Fruit fly (Drosophila melanogaster) whole organism, embryonic: ENCODE data around the gene LManV.

Experiments used
- Bteb2 ChIP-seq: fragments of 200-800 bp; sonication (Bioruptor generic); optimal IDR thresholded peaks from 2 replicates; lab custom pipeline; 2016; ENCODE audit warnings: missing biosample characterization, missing genetic modification characterization
- CG11456 ChIP-seq: fragments of 200-800 bp; sonication (Bioruptor generic); IDR thresholded peaks from 3 replicates; pipeline ENCODE4 v1.3.6; 2022; ENCODE audit warnings: missing biosample characterization, missing genetic modification characterization
- CG12659 ChIP-seq: fragments of 200-800 bp; sonication (Bioruptor generic); optimal IDR thresholded peaks from 3 replicates; lab custom pipeline; 2017; ENCODE audit warnings: mild to moderate bottlenecking, missing biosample characterization, missing genetic modification reagents, missing genetic modification characterization
- CG15011 ChIP-seq: fragments of 200-800 bp; sonication (Bioruptor generic); optimal IDR thresholded peaks from 3 replicates; lab custom pipeline; 2018; ENCODE audit warnings: missing biosample characterization, mild to moderate bottlenecking, missing genetic modification characterization
- CG15073 ChIP-seq: fragments of 200-800 bp; sonication (Bioruptor generic); optimal IDR thresholded peaks from 2 replicates; lab custom pipeline; 2016; ENCODE audit warnings: missing biosample characterization, missing genetic modification characterization
- CG1603 ChIP-seq: fragments of 200-800 bp; sonication (Bioruptor generic); optimal IDR thresholded peaks from 2 replicates; lab custom pipeline; 2019; ENCODE audit warnings: missing biosample characterization, mild to moderate bottlenecking, missing genetic modification characterization, moderate library complexity
- CG18619 ChIP-seq: fragments of 200-800 bp; sonication (Bioruptor generic); optimal IDR thresholded peaks from 3 replicates; lab custom pipeline; 2017; ENCODE audit warnings: missing biosample characterization, mild to moderate bottlenecking, missing genetic modification characterization
- CG30403 ChIP-seq: fragments of 200-800 bp; sonication (Bioruptor generic); optimal IDR thresholded peaks from 3 replicates; lab custom pipeline; 2016; ENCODE audit warnings: missing biosample characterization, missing genetic modification characterization
- CG3065 ChIP-seq: fragments of 200-800 bp; sonication (Bioruptor generic); optimal IDR thresholded peaks from 2 replicates; lab custom pipeline; 2016; ENCODE audit warnings: missing biosample characterization, missing genetic modification characterization
- CG3163 ChIP-seq: fragments of 200-800 bp; sonication (Bioruptor generic); optimal IDR thresholded peaks from 3 replicates; lab custom pipeline; 2016; ENCODE audit warnings: missing biosample characterization, missing genetic modification characterization
- CG32772 ChIP-seq: fragments of 200-800 bp; sonication (Bioruptor generic); IDR thresholded peaks from 2 replicates; pipeline ENCODE4 v1.3.6; 2022; ENCODE audit warnings: missing biosample characterization, missing genetic modification characterization
- CG4617 ChIP-seq: fragments of 200-800 bp; sonication (Bioruptor generic); optimal IDR thresholded peaks from 3 replicates; lab custom pipeline; 2016; ENCODE audit warnings: missing biosample characterization, missing genetic modification characterization, borderline replicate concordance
- CG6683 ChIP-seq: fragments of 200-800 bp; sonication (Bioruptor generic); optimal IDR thresholded peaks from 2 replicates; lab custom pipeline; 2017; ENCODE audit warnings: missing biosample characterization, mild to moderate bottlenecking, missing genetic modification characterization, missing genetic modification reagents
- CG7271 ChIP-seq: fragments of 200-800 bp; sonication (Bioruptor generic); optimal IDR thresholded peaks from 2 replicates; lab custom pipeline; 2018; ENCODE audit warnings: missing biosample characterization, mild to moderate bottlenecking, missing genetic modification characterization, moderate library complexity
- CG7963 ChIP-seq: fragments of 200-800 bp; sonication (Bioruptor generic); IDR thresholded peaks from 3 replicates; pipeline ENCODE4 v1.3.6; 2022; ENCODE audit warnings: missing biosample characterization, missing genetic modification characterization; ENCODE audit not compliant: partially characterized antibody
- CG9727 ChIP-seq: fragments of 200-800 bp; sonication (Bioruptor generic); optimal IDR thresholded peaks from 3 replicates; lab custom pipeline; 2017; ENCODE audit warnings: missing biosample characterization, mild to moderate bottlenecking, missing genetic modification characterization
- CoRest ChIP-seq: fragments of 200-800 bp; sonication (Bioruptor generic); optimal IDR thresholded peaks from 3 replicates; lab custom pipeline; 2018; ENCODE audit warnings: missing biosample characterization, mild to moderate bottlenecking, missing genetic modification characterization, moderate library complexity
- D ChIP-seq, 2 experiments: fragments of 200-800 bp in 1 of 2; fragments of >200 bp in 1 of 2; sonication (Bioruptor generic) in 1 of 2; optimal IDR thresholded peaks; 2 replicates in 1 of 2; 3 replicates in 1 of 2; lab custom pipeline; 2017; ENCODE audit warnings: mild to moderate bottlenecking in 1 of 2, missing biosample characterization in 1 of 2, missing genetic modification characterization in 1 of 2, missing genetic modification reagents in 1 of 2
- Deaf1 ChIP-seq: fragments of 200-800 bp; optimal IDR thresholded peaks from 3 replicates; lab custom pipeline; 2019; ENCODE audit warnings: missing biosample characterization, mild to moderate bottlenecking, missing genetic modification characterization, moderate library complexity
- E2f1 ChIP-seq: fragments of 200-800 bp; sonication (Bioruptor generic); IDR thresholded peaks from 2 replicates; pipeline ENCODE4 v1.3.6; 2022; ENCODE audit warnings: missing biosample characterization, missing genetic modification characterization
- Ets65A ChIP-seq: fragments of 200-800 bp; sonication (Bioruptor generic); peaks from one replicate; lab custom pipeline; 2016; ENCODE audit warnings: missing biosample characterization, missing genetic modification characterization
- Fer2 ChIP-seq: fragments of 200-800 bp; sonication (Bioruptor generic); optimal IDR thresholded peaks from 2 replicates; lab custom pipeline; 2018; ENCODE audit warnings: missing biosample characterization, mild to moderate bottlenecking, missing genetic modification characterization, moderate library complexity
- H15 ChIP-seq: fragments of 200-800 bp; sonication (Bioruptor generic); IDR thresholded peaks from 3 replicates; pipeline ENCODE4 v1.3.6; 2022; ENCODE audit warnings: missing biosample characterization, missing genetic modification characterization
- HmgZ ChIP-seq: fragments of 200-800 bp; sonication (Bioruptor generic); optimal IDR thresholded peaks from 2 replicates; lab custom pipeline; 2018; ENCODE audit warnings: missing biosample characterization, mild to moderate bottlenecking, missing genetic modification characterization
- Nf-YB ChIP-seq: fragments of 200-800 bp; sonication (Bioruptor generic); optimal IDR thresholded peaks from 3 replicates; lab custom pipeline; 2019; ENCODE audit warnings: missing biosample characterization, mild to moderate bottlenecking, missing genetic modification characterization, moderate library complexity
- Nf-YC ChIP-seq: fragments of 200-800 bp; optimal IDR thresholded peaks from 3 replicates; lab custom pipeline; 2019; ENCODE audit warnings: missing biosample characterization, mild to moderate bottlenecking, missing genetic modification characterization, moderate library complexity
- Oli ChIP-seq: fragments of 200-800 bp; sonication (Bioruptor generic); optimal IDR thresholded peaks from 2 replicates; lab custom pipeline; 2018; ENCODE audit warnings: missing biosample characterization, mild to moderate bottlenecking, missing genetic modification characterization, moderate library complexity
- Sox100B ChIP-seq: fragments of 200-800 bp; sonication (Bioruptor generic); optimal IDR thresholded peaks from 3 replicates; lab custom pipeline; 2018; ENCODE audit warnings: missing biosample characterization, mild to moderate bottlenecking, missing genetic modification characterization
- Stat92E ChIP-seq, 3 experiments: fragments of >200 bp in 2 of 3; fragments of 200-800 bp in 1 of 3; sonication (Bioruptor generic) in 1 of 3; optimal IDR thresholded peaks; 2 replicates each; lab custom pipeline; 2017 to 2019; ENCODE audit warnings: missing biosample characterization in 3 of 3, missing genetic modification characterization in 3 of 3, mild to moderate bottlenecking in 1 of 3, moderate library complexity in 1 of 3
- Xrp1 ChIP-seq: fragments of 200-800 bp; sonication (Bioruptor generic); IDR thresholded peaks from 2 replicates; pipeline ENCODE4 v1.3.6; 2022; ENCODE audit warnings: missing biosample characterization, missing genetic modification characterization
- ac ChIP-seq: fragments of 200-800 bp; sonication (Bioruptor generic); optimal IDR thresholded peaks from 3 replicates; lab custom pipeline; 2017; ENCODE audit warnings: missing biosample characterization, mild to moderate bottlenecking, missing genetic modification characterization
- bcd ChIP-seq: fragments of 200-800 bp; sonication (Bioruptor generic); optimal IDR thresholded peaks from 2 replicates; lab custom pipeline; 2017; ENCODE audit warnings: missing biosample characterization, mild to moderate bottlenecking, missing genetic modification characterization
- crol ChIP-seq: fragments of 200-800 bp; sonication (Bioruptor generic); IDR thresholded peaks from 2 replicates; pipeline ENCODE4 v1.3.6; 2022; ENCODE audit warnings: missing biosample characterization, missing genetic modification characterization
- dmrt11E ChIP-seq: fragments of 200-800 bp; sonication (Bioruptor generic); optimal IDR thresholded peaks from 3 replicates; lab custom pipeline; 2018; ENCODE audit warnings: missing biosample characterization, mild to moderate bottlenecking, missing genetic modification characterization, moderate library complexity
- ftz-f1 ChIP-seq: fragments of 200-800 bp; sonication (Bioruptor generic); optimal IDR thresholded peaks from 2 replicates; lab custom pipeline; 2016; ENCODE audit warnings: missing biosample characterization, missing genetic modification characterization
- gcm ChIP-seq: fragments of 200-800 bp; sonication (Bioruptor generic); optimal IDR thresholded peaks from 2 replicates; lab custom pipeline; 2019; ENCODE audit warnings: missing biosample characterization, mild to moderate bottlenecking, missing genetic modification characterization, moderate library complexity
- ind ChIP-seq: fragments of 200-800 bp; sonication (Bioruptor generic); optimal IDR thresholded peaks from 3 replicates; lab custom pipeline; 2016; ENCODE audit warnings: missing biosample characterization, missing genetic modification characterization
- jing ChIP-seq: fragments of 200-800 bp; sonication (Bioruptor generic); optimal IDR thresholded peaks from 2 replicates; lab custom pipeline; 2018; ENCODE audit warnings: missing biosample characterization, mild to moderate bottlenecking, missing genetic modification characterization
- knrl ChIP-seq: fragments of 200-800 bp; sonication (Bioruptor generic); IDR thresholded peaks from 3 replicates; pipeline ENCODE4 v1.3.6; 2022; ENCODE audit warnings: missing biosample characterization, missing genetic modification characterization; ENCODE audit not compliant: partially characterized antibody
- mld ChIP-seq: fragments of 200-800 bp; sonication (Bioruptor generic); IDR thresholded peaks from 3 replicates; pipeline ENCODE4 v1.3.6; 2022; ENCODE audit warnings: missing biosample characterization, missing genetic modification characterization; ENCODE audit not compliant: partially characterized antibody
- peb ChIP-seq: fragments of 200-800 bp; sonication (Bioruptor generic); IDR thresholded peaks from 2 replicates; pipeline ENCODE4 v1.3.6; 2022; ENCODE audit warnings: missing biosample characterization, missing genetic modification characterization
- pita ChIP-seq: fragments of 200-800 bp; sonication (Bioruptor generic); optimal IDR thresholded peaks from 2 replicates; lab custom pipeline; 2017; ENCODE audit warnings: missing biosample characterization, mild to moderate bottlenecking, missing genetic modification characterization
- pum ChIP-seq: fragments of 200-800 bp; sonication (Bioruptor generic); optimal IDR thresholded peaks from 2 replicates; lab custom pipeline; 2016; ENCODE audit warnings: missing biosample characterization, missing genetic modification characterization
- rib ChIP-seq: fragments of 200-800 bp; sonication (Bioruptor generic); IDR thresholded peaks from 2 replicates; pipeline ENCODE4 v1.3.6; 2022; ENCODE audit warnings: missing biosample characterization, missing genetic modification characterization
- sisA ChIP-seq: fragments of 200-800 bp; sonication (Bioruptor generic); IDR thresholded peaks from 2 replicates; pipeline ENCODE4 v1.3.6; 2022; ENCODE audit warnings: missing biosample characterization, missing genetic modification characterization
- tna ChIP-seq: fragments of 200-800 bp; sonication (Bioruptor generic); IDR thresholded peaks from 2 replicates; pipeline ENCODE4 v1.3.6; 2022; ENCODE audit warnings: missing biosample characterization, missing genetic modification characterization; ENCODE audit not compliant: partially characterized antibody
- trh ChIP-seq: fragments of 200-800 bp; sonication (Bioruptor generic); optimal IDR thresholded peaks from 2 replicates; lab custom pipeline; 2016; ENCODE audit warnings: missing biosample characterization, missing genetic modification characterization
- zen ChIP-seq: fragments of 200-800 bp; sonication (Bioruptor generic); optimal IDR thresholded peaks from 3 replicates; lab custom pipeline; 2018; ENCODE audit warnings: missing biosample characterization, mild to moderate bottlenecking, missing genetic modification characterization, moderate library complexity
- zf30C ChIP-seq: fragments of 200-800 bp; sonication (Bioruptor generic); optimal IDR thresholded peaks from 3 replicates; lab custom pipeline; 2018; ENCODE audit warnings: missing biosample characterization, mild to moderate bottlenecking, missing genetic modification characterization

Gene LManV

DNA sequence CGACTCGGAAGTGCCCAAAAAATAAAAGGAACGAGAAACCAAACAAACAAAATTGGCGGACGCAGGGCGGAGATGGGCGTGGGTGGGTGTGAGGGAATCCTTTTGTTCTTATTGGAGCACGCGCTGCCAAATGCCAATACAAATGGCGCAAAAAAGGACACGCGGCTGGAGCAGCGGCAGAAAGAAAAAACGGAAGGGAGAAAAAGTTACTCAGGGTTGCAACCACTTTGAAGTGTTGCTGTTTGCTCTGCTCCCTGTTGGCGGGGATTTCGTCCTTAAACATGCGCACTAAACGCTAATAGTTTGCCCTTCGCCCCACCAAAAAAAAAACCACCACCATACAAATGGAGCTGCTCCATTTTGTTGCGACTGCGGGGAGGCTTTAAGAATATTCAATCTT is 28.6 kb downstream of the LManV start (continued):
- TF ChIP-seq CG3163 (GFP tag; lab: Kevin White, UChicago) = no peak
- no peak for TF ChIP-seq Sox100B (GFP tag; lab: Kevin White, UChicago)
- no peak for TF ChIP-seq zen (tag; lab: Kevin White, UChicago)
- no peak for TF ChIP-seq mld (GFP tag; lab: Robert Waterston, UW)
- TF ChIP-seq jing (GFP tag; lab: Kevin White, UChicago) = no peak
- no peak for TF ChIP-seq peb (GFP tag; lab: Robert Waterston, UW)
- no peak for TF ChIP-seq Ets65A
- peak; percentile 85 for TF ChIP-seq Nf-YC
- TF ChIP-seq Fer2 (tag; lab: Kevin White, UChicago) = no peak
- no peak for TF ChIP-seq Bteb2 (GFP tag; lab: Kevin White, UChicago)
- TF ChIP-seq rib (GFP tag; lab: Robert Waterston, UW) = no peak
- no peak for TF ChIP-seq knrl (GFP tag; lab: Robert Waterston, UW)
- TF ChIP-seq crol (GFP tag; lab: Robert Waterston, UW) = peak; percentile 30; the same call in 1 of the 2 replicates
- TF ChIP-seq ftz-f1 (GFP tag; lab: Kevin White, UChicago) = no peak
- no peak for TF ChIP-seq zf30C (GFP tag; lab: Kevin White, UChicago)
- TF ChIP-seq HmgZ (tag; lab: Kevin White, UChicago) = no peak
- no peak for TF ChIP-seq CG7271 (tag; lab: Kevin White, UChicago)
- TF ChIP-seq Nf-YB (GFP tag; lab: Kevin White, UChicago) = peak; percentile 84
- TF ChIP-seq CG6683 (GFP tag; lab: Kevin White, UChicago) = no peak
- TF ChIP-seq CoRest = no peak
- no peak for TF ChIP-seq CG4617 (GFP tag; lab: Kevin White, UChicago)
- TF ChIP-seq Oli (tag; lab: Kevin White, UChicago) = no peak
- no peak for TF ChIP-seq ind (GFP tag; lab: Kevin White, UChicago)
- TF ChIP-seq Deaf1 (tag; lab: Kevin White, UChicago) = no peak
- no peak for TF ChIP-seq tna
- TF ChIP-seq CG9727 = no peak
- no peak for TF ChIP-seq CG15011
- TF ChIP-seq CG15073 (GFP tag; lab: Kevin White, UChicago) = no peak
- TF ChIP-seq, all 482 proteins: peak for 7

DNA sequence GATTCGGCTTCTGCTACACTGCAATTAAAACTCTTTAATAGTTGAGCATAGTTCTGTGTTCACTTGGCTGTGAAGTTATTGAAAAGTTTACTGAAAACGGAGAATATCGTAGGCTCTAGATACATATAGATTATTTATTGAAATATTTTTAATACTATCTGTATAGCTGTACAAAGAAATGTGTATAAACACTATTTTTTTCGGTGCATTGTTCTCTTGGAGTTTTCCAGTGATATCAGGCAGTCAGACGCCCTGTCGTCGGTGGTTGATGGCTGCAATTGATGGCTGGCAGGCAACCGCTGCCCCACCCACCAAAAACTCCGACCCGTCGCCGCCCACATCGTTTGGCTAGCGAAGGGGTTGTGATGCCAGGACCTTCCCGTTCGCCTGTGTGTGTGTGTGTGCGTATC is 29.7 kb downstream of the LManV start:
- TF ChIP-seq D (optimal IDR thresholded peaks at IDR 0.05; lab: Kevin White, UChicago) (no peak), D (GFP tag; optimal IDR thresholded peaks at IDR 0.05; lab: Kevin White, UChicago) (peak; percentile 49), Stat92E (GFP tag; optimal IDR thresholded peaks at IDR 0.05; lab: Kevin White, UChicago) (peak in 1 of 3 experiments; percentile 25), CG30403 (GFP tag; lab: Kevin White, UChicago) (peak; percentile 5), Deaf1 (tag; lab: Kevin White, UChicago) (peak; percentile 50), trh (GFP tag; lab: Kevin White, UChicago) (no peak), pita (no peak), CG7963 (GFP tag; lab: Robert Waterston, UW) (no peak), CG3065 (GFP tag; lab: Kevin White, UChicago) (no peak), CG32772 (GFP tag; lab: Robert Waterston, UW) (peak; percentile 51; the same call in 1 of the 2 replicates), E2f1 (peak; percentile 51; the same call in 1 of the 2 replicates), CG12659 (peak; percentile 5), H15 (GFP tag; lab: Robert Waterston, UW) (0 out of 3 replicates have a peak, but pooled peaks have one; percentile 26), Xrp1 (GFP tag; lab: Robert Waterston, UW) (peak; percentile 70; the same call in 1 of the 2 replicates), CG9727 (peak; percentile 66), sisA (peak; percentile 40; the same call in 1 of the 2 replicates), Nf-YB (GFP tag; lab: Kevin White, UChicago) (peak; percentile 10), bcd (GFP tag; lab: Kevin White, UChicago) (peak; percentile 37), CG18619 (peak; percentile 21), zf30C (GFP tag; lab: Kevin White, UChicago) (peak; percentile 72), CG11456 (GFP tag; lab: Robert Waterston, UW) (no peak), gcm (GFP tag; lab: Kevin White, UChicago) (peak; percentile 5), CG1603 (peak; percentile 12), dmrt11E (tag; lab: Kevin White, UChicago) (peak; percentile 61), pum (GFP tag; lab: Kevin White, UChicago) (peak; percentile 33), ac (GFP tag; lab: Kevin White, UChicago) (no peak)
